Worm (Caenorhabditis elegans) whole organism, late embryonic: ENCODE measurements around the gene bus-19.

Experiments used
- C08G9.2 ChIP-seq: sonication (generic microtip); optimal IDR thresholded peaks from 2 replicates; lab custom pipeline; 2016; ENCODE audit warnings: mild to moderate bottlenecking, missing genetic modification characterization, moderate library complexity, missing compliant biosample characterization
- C38D4.7 ChIP-seq: fragments of 200-800 bp; sonication (Bioruptor generic); optimal IDR thresholded peaks from 2 replicates; lab custom pipeline; 2018; ENCODE audit warnings: mild to moderate bottlenecking, missing genetic modification characterization, moderate library complexity, missing compliant biosample characterization
- Y22D7AL.16 ChIP-seq: sonication (generic microtip); optimal IDR thresholded peaks from 2 replicates; lab custom pipeline; 2016; ENCODE audit warnings: missing genetic modification characterization, missing compliant biosample characterization
- ama-1 ChIP-seq: fragments of 150-350 bp; optimal IDR thresholded peaks from 2 replicates; lab custom pipeline; 2014
- ceh-22 ChIP-seq: sonication (generic microtip); optimal IDR thresholded peaks from 2 replicates; lab custom pipeline; 2017; ENCODE audit warnings: missing biosample characterization, missing genetic modification characterization
- ceh-34 ChIP-seq: sonication (generic microtip); optimal IDR thresholded peaks from 2 replicates; lab custom pipeline; 2016; ENCODE audit warnings: mild to moderate bottlenecking, missing genetic modification characterization, missing compliant biosample characterization
- elt-2 ChIP-seq: sonication (generic microtip); optimal IDR thresholded peaks from 2 replicates; lab custom pipeline; 2016; ENCODE audit warnings: missing genetic modification reagents, missing genetic modification characterization, missing compliant biosample characterization
- elt-4 ChIP-seq: sonication (generic microtip); optimal IDR thresholded peaks from 2 replicates; lab custom pipeline; 2016; ENCODE audit warnings: missing genetic modification characterization, missing compliant biosample characterization
- ets-4 ChIP-seq: sonication (generic microtip); optimal IDR thresholded peaks from 2 replicates; lab custom pipeline; 2016; ENCODE audit warnings: missing genetic modification characterization, missing compliant biosample characterization
- eyg-1 ChIP-seq: sonication (generic microtip); optimal IDR thresholded peaks from 2 replicates; lab custom pipeline; 2016; ENCODE audit warnings: missing genotype, missing genetic modification characterization, missing compliant biosample characterization
- fax-1 ChIP-seq: sonication (generic microtip); optimal IDR thresholded peaks from 2 replicates; lab custom pipeline; 2016; ENCODE audit warnings: missing genotype, missing genetic modification characterization, missing compliant biosample characterization
- fkh-10 ChIP-seq: fragments of 150-350 bp; optimal IDR thresholded peaks from 2 replicates; lab custom pipeline; 2014; ENCODE audit warnings: missing biosample characterization, missing genetic modification reagents, missing genetic modification characterization
- hlh-8 ChIP-seq: sonication (generic microtip); optimal IDR thresholded peaks from 2 replicates; lab custom pipeline; 2016; ENCODE audit warnings: missing genotype, missing genetic modification characterization, missing compliant biosample characterization
- madf-2 ChIP-seq: sonication (generic microtip); optimal IDR thresholded peaks from 2 replicates; lab custom pipeline; 2017; ENCODE audit warnings: missing genetic modification characterization, missing compliant biosample characterization
- nhr-11 ChIP-seq: fragments of 150-350 bp; optimal IDR thresholded peaks from 2 replicates; lab custom pipeline; 2014; ENCODE audit warnings: missing biosample characterization, missing genetic modification characterization
- nhr-232 ChIP-seq: sonication (generic microtip); optimal IDR thresholded peaks from 2 replicates; lab custom pipeline; 2016; ENCODE audit warnings: missing genetic modification characterization, missing compliant biosample characterization
- npax-4 ChIP-seq: sonication (generic microtip); optimal IDR thresholded peaks from 2 replicates; lab custom pipeline; 2016; ENCODE audit warnings: missing genetic modification characterization, missing compliant biosample characterization
- pag-3 ChIP-seq: sonication (generic microtip); optimal IDR thresholded peaks from 2 replicates; lab custom pipeline; 2016; ENCODE audit warnings: missing compliant biosample characterization, missing genetic modification characterization, borderline replicate concordance
- pax-1 ChIP-seq: fragments of 150-350 bp; optimal IDR thresholded peaks from 2 replicates; lab custom pipeline; 2014; ENCODE audit warnings: missing biosample characterization, missing genetic modification characterization
- pqm-1 ChIP-seq: sonication (generic microtip); optimal IDR thresholded peaks from 2 replicates; lab custom pipeline; 2016; ENCODE audit warnings: missing genetic modification characterization, missing compliant biosample characterization
- ref-2 ChIP-seq: sonication (generic microtip); optimal IDR thresholded peaks from 2 replicates; lab custom pipeline; 2016; ENCODE audit warnings: missing genetic modification characterization, missing compliant biosample characterization
- sdc-2 ChIP-seq: sonication (generic microtip); optimal IDR thresholded peaks from 2 replicates; lab custom pipeline; 2016; ENCODE audit warnings: missing genotype, missing genetic modification characterization, missing compliant biosample characterization
- sox-2 ChIP-seq: fragments of 200-800 bp; sonication (Bioruptor generic); IDR thresholded peaks from 2 replicates; pipeline ENCODE4 v1.3.6; 2022; ENCODE audit warnings: missing genetic modification reagents, missing genetic modification characterization, missing compliant biosample characterization
- unc-3 ChIP-seq, 2 experiments: fragments of 200-800 bp in 1 of 2; sonication (Bioruptor generic) in 1 of 2; sonication (generic microtip) in 1 of 2; conservative IDR thresholded peaks in 1 of 2; optimal IDR thresholded peaks in 1 of 2; 2 replicates each; pipeline versions ENCODE4 v1.3.6 to Lab custom; 2016 to 2022; ENCODE audit warnings: missing compliant biosample characterization in 2 of 2, missing genetic modification characterization in 2 of 2, missing genetic modification reagents in 1 of 2
- unc-42 ChIP-seq: sonication (generic microtip); optimal IDR thresholded peaks from 2 replicates; lab custom pipeline; 2016; ENCODE audit warnings: missing genotype, missing genetic modification characterization, missing compliant biosample characterization
- unc-55 ChIP-seq: sonication (generic microtip); optimal IDR thresholded peaks from 2 replicates; lab custom pipeline; 2017; ENCODE audit warnings: missing biosample characterization, missing genetic modification reagents, missing genetic modification characterization
- ztf-16 ChIP-seq: sonication (generic microtip); optimal IDR thresholded peaks from 2 replicates; lab custom pipeline; 2017; ENCODE audit warnings: missing genetic modification characterization, missing compliant biosample characterization

Gene bus-19

ce11 chrV:12907436-12907835 lies 35.6 kb downstream of the bus-19 start:
- TF ChIP-seq unc-55 (GFP tag; lab: Kevin White, UChicago) (peak; percentile 73), eyg-1 (tag; lab: Kevin White, UChicago) (no peak)

ce11 chrV:12908614-12909013 lies 36.8 kb downstream of the bus-19 start:
- peak; percentile 6 for TF ChIP-seq ceh-34
- TF ChIP-seq Y22D7AL.16 (tag; lab: Kevin White, UChicago) = no peak

ce11 chrV:12909544-12910157 lies 37.8 kb downstream of the bus-19 start, which contains the start of gene nid-1:
TSS of gene nid-1 (plus strand) at chrV:12910107.
- TF ChIP-seq unc-3 (GFP tag; conservative IDR thresholded peaks at IDR 0.05; lab: Robert Waterston, UW) = no peak
- TF ChIP-seq unc-3 (tag; optimal IDR thresholded peaks at IDR 0.05; lab: Kevin White, UChicago) = no peak
- TF ChIP-seq elt-2 (tag; lab: Kevin White, UChicago) = peak; percentile 68

ce11 chrV:12919705-12920104 lies 47.9 kb downstream of the bus-19 start, which contains the start of gene lipl-1:
TSS of gene lipl-1 (plus strand) at chrV:12919986.
- TF ChIP-seq nhr-232 (no peak), unc-42 (tag; lab: Kevin White, UChicago) (no peak), pax-1 (tag; lab: Kevin White, UChicago) (no peak), ref-2 (tag; lab: Kevin White, UChicago) (no peak), fkh-10 (GFP tag; lab: Kevin White, UChicago) (no peak), C38D4.7 (GFP tag; lab: Kevin White, UChicago) (no peak)

ce11 chrV:12921680-12922079 lies 49.8 kb downstream of the bus-19 start:
- no peak for TF ChIP-seq hlh-8 (tag; lab: Kevin White, UChicago)
- no peak for TF ChIP-seq pag-3 (tag; lab: Kevin White, UChicago)
- TF ChIP-seq C08G9.2 = no peak
- TF ChIP-seq nhr-232 = no peak
- no peak for TF ChIP-seq madf-2 (tag; lab: Kevin White, UChicago)
- TF ChIP-seq nhr-11 (tag; lab: Kevin White, UChicago) = no peak
- no peak for TF ChIP-seq npax-4 (tag; lab: Kevin White, UChicago)
- TF ChIP-seq elt-4 (tag; lab: Kevin White, UChicago) = no peak
- no peak for TF ChIP-seq sox-2 (GFP tag; lab: Robert Waterston, UW)
- no peak for TF ChIP-seq sdc-2 (tag; lab: Kevin White, UChicago)

ce11 chrV:12922308-12922707 lies 50.5 kb downstream of the bus-19 start, which contains the start of gene dhrs-4:
TSS of gene dhrs-4 (plus strand) at chrV:12922608.
- TF ChIP-seq ceh-34 (no peak), npax-4 (tag; lab: Kevin White, UChicago) (no peak), pag-3 (tag; lab: Kevin White, UChicago) (no peak)
- TF ChIP-seq, all 69 proteins: peak for 0

ce11 chrV:12924128-12924527 lies 52.3 kb downstream of the bus-19 start, which contains the start of gene pqn-67:
TSS of gene pqn-67 (plus strand) at chrV:12924428.
- TF ChIP-seq elt-4 (tag; lab: Kevin White, UChicago) (no peak), ceh-22 (no peak), C38D4.7 (GFP tag; lab: Kevin White, UChicago) (no peak), eyg-1 (tag; lab: Kevin White, UChicago) (no peak), pqm-1 (no peak), ama-1 (lab: Kevin White, UChicago) (no peak), pax-1 (tag; lab: Kevin White, UChicago) (no peak), fkh-10 (GFP tag; lab: Kevin White, UChicago) (no peak), ztf-16 (tag; lab: Kevin White, UChicago) (no peak), fax-1 (tag; lab: Kevin White, UChicago) (no peak), ets-4 (tag; lab: Kevin White, UChicago) (no peak)
- TF ChIP-seq, all 69 proteins: peak for 0
